Worm (Caenorhabditis elegans): ENCODE measurements around the gene ins-11.

- TF ChIP-seq W03F9.2 (tag; optimal IDR thresholded peaks at IDR 0.05) (no peak), him-1 (tag; optimal IDR thresholded peaks at IDR 0.05) (no peak)
Observed at ce11 chrII:5518055-5518454, 38.5 kb upstream of the ins-11 start.

All from whole organism, L4/young adult.